Worm (Caenorhabditis elegans) whole organism, mixed stage, embryonic: ENCODE results near the gene rib-1.

Experiments used
- blmp-1 ChIP-seq: fragments of 150-350 bp; optimal IDR thresholded peaks from 2 replicates; lab custom pipeline; 2014; ENCODE audit warnings: missing biosample characterization, missing genetic modification characterization
- ceh-39 ChIP-seq: fragments of 150-350 bp; optimal IDR thresholded peaks from 2 replicates; lab custom pipeline; 2014; ENCODE audit warnings: missing biosample characterization, missing genetic modification characterization
- ceh-43 ChIP-seq: fragments of 200-800 bp; sonication (Bioruptor generic); optimal IDR thresholded peaks from 2 replicates; lab custom pipeline; 2018; ENCODE audit warnings: mild to moderate bottlenecking, missing genetic modification characterization, moderate library complexity, missing compliant biosample characterization
- ceh-83 ChIP-seq: fragments of 200-800 bp; sonication (Bioruptor generic); optimal IDR thresholded peaks from 2 replicates; lab custom pipeline; 2018; ENCODE audit warnings: mild to moderate bottlenecking, missing genetic modification characterization, missing compliant biosample characterization
- ces-1 ChIP-seq: fragments of 150-350 bp; optimal IDR thresholded peaks from 2 replicates; lab custom pipeline; 2014; ENCODE audit warnings: missing biosample characterization, missing genetic modification reagents, missing genetic modification characterization
- drap-1 ChIP-seq: fragments of 200-800 bp; sonication (Bioruptor generic); optimal IDR thresholded peaks from 3 replicates; lab custom pipeline; 2018; ENCODE audit warnings: mild to moderate bottlenecking, missing genetic modification characterization, missing compliant biosample characterization
- elt-1 ChIP-seq: sonication (generic microtip); optimal IDR thresholded peaks from 2 replicates; lab custom pipeline; 2017; ENCODE audit warnings: missing genetic modification characterization, mild to moderate bottlenecking, missing compliant biosample characterization, antibody characterized with exemption, moderate library complexity, borderline replicate concordance; ENCODE audit not compliant: insufficient read depth
- elt-3 ChIP-seq: fragments of 150-350 bp; optimal IDR thresholded peaks from 2 replicates; lab custom pipeline; 2014; ENCODE audit warnings: missing biosample characterization, missing genetic modification characterization
- flh-1 ChIP-seq: fragments of 200-800 bp; sonication (Bioruptor generic); optimal IDR thresholded peaks from 2 replicates; lab custom pipeline; 2018; ENCODE audit warnings: mild to moderate bottlenecking, missing genetic modification characterization, moderate library complexity, missing compliant biosample characterization
- ham-2 ChIP-seq: fragments of 200-800 bp; sonication (Bioruptor generic); optimal IDR thresholded peaks from 2 replicates; lab custom pipeline; 2018; ENCODE audit warnings: mild to moderate bottlenecking, missing genetic modification characterization, missing compliant biosample characterization
- hlh-1 ChIP-seq: fragments of 150-350 bp; optimal IDR thresholded peaks from 2 replicates; lab custom pipeline; 2014; ENCODE audit warnings: missing biosample characterization, missing genetic modification reagents, missing genetic modification characterization
- lsy-2 ChIP-seq: fragments of 150-350 bp; optimal IDR thresholded peaks from 2 replicates; lab custom pipeline; 2014; ENCODE audit warnings: missing biosample characterization, missing genetic modification characterization
- mab-5 ChIP-seq: fragments of 150-350 bp; optimal IDR thresholded peaks from 2 replicates; lab custom pipeline; 2014; ENCODE audit warnings: missing biosample characterization, missing genetic modification characterization
- mep-1 ChIP-seq: fragments of 150-350 bp; optimal IDR thresholded peaks from 2 replicates; lab custom pipeline; 2017; ENCODE audit warnings: missing biosample characterization, missing genetic modification reagents, missing genetic modification characterization, inconsistent platforms
- mls-2 ChIP-seq: sonication (generic microtip); optimal IDR thresholded peaks from 2 replicates; lab custom pipeline; 2016; ENCODE audit warnings: mild to moderate bottlenecking, missing genetic modification characterization, moderate library complexity, missing compliant biosample characterization
- nhr-12 ChIP-seq: fragments of 150-350 bp; optimal IDR thresholded peaks from 2 replicates; lab custom pipeline; 2014; ENCODE audit warnings: missing biosample characterization, missing genetic modification characterization
- nhr-2 ChIP-seq: fragments of 150-350 bp; optimal IDR thresholded peaks from 2 replicates; lab custom pipeline; 2014; ENCODE audit warnings: missing biosample characterization, missing genetic modification characterization
- nhr-237 ChIP-seq: fragments of 150-350 bp; optimal IDR thresholded peaks from 2 replicates; lab custom pipeline; 2014; ENCODE audit warnings: missing biosample characterization, missing genetic modification characterization
- nhr-28 ChIP-seq: fragments of 150-350 bp; optimal IDR thresholded peaks from 2 replicates; lab custom pipeline; 2014; ENCODE audit warnings: missing biosample characterization, missing genetic modification characterization
- nhr-76 ChIP-seq: sonication (generic microtip); optimal IDR thresholded peaks from 2 replicates; lab custom pipeline; 2017; ENCODE audit warnings: missing biosample characterization, missing genetic modification characterization
- pha-4 ChIP-seq: fragments of 150-350 bp; optimal IDR thresholded peaks from 2 replicates; lab custom pipeline; 2018; ENCODE audit warnings: missing biosample characterization, missing genetic modification reagents, missing genetic modification characterization
- sem-2 ChIP-seq: fragments of 200-800 bp; sonication (Bioruptor generic); optimal IDR thresholded peaks from 2 replicates; lab custom pipeline; 2018; ENCODE audit warnings: mild to moderate bottlenecking, missing genetic modification characterization, missing compliant biosample characterization
- snpc-4 ChIP-seq: fragments of 150-350 bp; optimal IDR thresholded peaks from 2 replicates; lab custom pipeline; 2014; ENCODE audit warnings: missing biosample characterization, missing genetic modification characterization
- tbx-8 ChIP-seq: fragments of 200-800 bp; sonication (Bioruptor generic); optimal IDR thresholded peaks from 2 replicates; lab custom pipeline; 2018; ENCODE audit warnings: mild to moderate bottlenecking, missing genetic modification characterization, moderate library complexity, missing compliant biosample characterization
- unc-120 ChIP-seq: sonication (generic microtip); optimal IDR thresholded peaks from 2 replicates; lab custom pipeline; 2017; ENCODE audit warnings: missing genetic modification characterization, missing compliant biosample characterization; ENCODE audit not compliant: poor library complexity, severe bottlenecking
- unc-39 ChIP-seq: fragments of 150-350 bp; optimal IDR thresholded peaks from 2 replicates; lab custom pipeline; 2014; ENCODE audit warnings: missing biosample characterization, missing genetic modification characterization
- unc-62 ChIP-seq: fragments of 150-350 bp; optimal IDR thresholded peaks from 2 replicates; lab custom pipeline; 2014; ENCODE audit warnings: missing biosample characterization, missing genetic modification reagents, missing genetic modification characterization
- ztf-11 ChIP-seq: fragments of 150-350 bp; optimal IDR thresholded peaks from 2 replicates; lab custom pipeline; 2014; ENCODE audit warnings: missing biosample characterization, missing genetic modification characterization

rib-1 gene

ce11 chrIV:11568249-11568940 is 10.2 kb upstream of the rib-1 start:
- no peak for TF ChIP-seq ces-1 (GFP tag; lab: Kevin White, UChicago)
- peak; percentile 26 for TF ChIP-seq ham-2 (GFP tag; lab: Kevin White, UChicago)
- TF ChIP-seq snpc-4 (tag; lab: Kevin White, UChicago) = no peak
- TF ChIP-seq hlh-1 (tag; lab: Kevin White, UChicago) = no peak
- no peak for TF ChIP-seq elt-3 (tag; lab: Kevin White, UChicago)
- no peak for TF ChIP-seq unc-120 (tag; lab: Kevin White, UChicago)
- no peak for TF ChIP-seq blmp-1
- no peak for TF ChIP-seq nhr-76
- TF ChIP-seq ztf-11 (tag; lab: Kevin White, UChicago) = no peak
- TF ChIP-seq nhr-237 (tag; lab: Kevin White, UChicago) = no peak
- TF ChIP-seq pha-4 (tag; lab: Kevin White, UChicago) = peak; percentile 82
- no peak for TF ChIP-seq unc-62 (GFP tag; lab: Kevin White, UChicago)
- TF ChIP-seq mab-5 (tag; lab: Kevin White, UChicago) = no peak
- TF ChIP-seq ceh-43 (GFP tag; lab: Kevin White, UChicago) = no peak
- no peak for TF ChIP-seq tbx-8 (GFP tag; lab: Kevin White, UChicago)
- TF ChIP-seq elt-1 (tag; lab: Kevin White, UChicago) = no peak

ce11 chrIV:11569795-11570194 is 8.8 kb upstream of the rib-1 start:
- TF ChIP-seq ces-1 (GFP tag; lab: Kevin White, UChicago) (no peak), ceh-43 (GFP tag; lab: Kevin White, UChicago) (no peak), ceh-83 (GFP tag; lab: Kevin White, UChicago) (no peak), mab-5 (tag; lab: Kevin White, UChicago) (no peak), ceh-39 (tag; lab: Kevin White, UChicago) (no peak), elt-1 (tag; lab: Kevin White, UChicago) (no peak), drap-1 (GFP tag; lab: Kevin White, UChicago) (no peak), ham-2 (GFP tag; lab: Kevin White, UChicago) (no peak), ztf-11 (tag; lab: Kevin White, UChicago) (no peak), tbx-8 (GFP tag; lab: Kevin White, UChicago) (no peak), mep-1 (tag; lab: Kevin White, UChicago) (no peak), unc-39 (no peak), nhr-237 (tag; lab: Kevin White, UChicago) (no peak), unc-62 (GFP tag; lab: Kevin White, UChicago) (no peak)

DNA sequence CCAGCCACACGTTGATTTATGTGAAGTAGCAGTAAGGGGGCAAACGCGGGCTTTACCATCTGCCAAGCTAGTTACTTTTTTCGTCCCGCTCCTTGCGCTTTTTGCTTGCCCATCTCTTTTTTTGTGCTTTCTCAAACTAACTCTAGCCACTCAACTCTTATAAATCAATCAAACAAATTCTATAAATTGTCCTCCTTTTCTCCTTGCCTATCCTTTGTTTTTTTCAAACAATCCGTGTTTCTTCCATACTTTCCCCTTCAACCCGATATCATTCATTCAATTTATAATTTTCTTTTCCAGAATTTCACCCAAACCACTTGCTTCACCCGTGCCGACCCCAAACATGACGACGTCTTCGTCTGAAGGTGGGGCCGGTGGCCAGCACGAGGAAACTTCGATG is 8.4 kb upstream of the rib-1 start, which contains the start of gene srgp-1:
srgp-1 (plus strand) TSS at position 301 of the 400 bp plus-strand sequence.
- TF ChIP-seq elt-3 (tag; lab: Kevin White, UChicago) = no peak
- no peak for TF ChIP-seq mls-2 (tag; lab: Kevin White, UChicago)
- no peak for TF ChIP-seq nhr-12
- no peak for TF ChIP-seq mep-1 (tag; lab: Kevin White, UChicago)
- no peak for TF ChIP-seq nhr-28 (tag; lab: Kevin White, UChicago)
- no peak for TF ChIP-seq lsy-2 (tag; lab: Kevin White, UChicago)
- TF ChIP-seq ceh-83 (GFP tag; lab: Kevin White, UChicago) = no peak
- TF ChIP-seq unc-62 (GFP tag; lab: Kevin White, UChicago) = no peak
- no peak for TF ChIP-seq sem-2 (GFP tag; lab: Kevin White, UChicago)
- TF ChIP-seq blmp-1 = no peak
- no peak for TF ChIP-seq flh-1 (GFP tag; lab: Kevin White, UChicago)
- no peak for TF ChIP-seq nhr-2 (tag; lab: Kevin White, UChicago)
- no peak for TF ChIP-seq ceh-39 (tag; lab: Kevin White, UChicago)
- TF ChIP-seq unc-120 (tag; lab: Kevin White, UChicago) = no peak
- no peak for TF ChIP-seq ceh-43 (GFP tag; lab: Kevin White, UChicago)
- TF ChIP-seq ham-2 (GFP tag; lab: Kevin White, UChicago) = no peak

ce11 chrIV:11571374-11571839 is 7.2 kb upstream of the rib-1 start:
- TF ChIP-seq elt-1 (tag; lab: Kevin White, UChicago) (peak; percentile 5), hlh-1 (tag; lab: Kevin White, UChicago) (peak; percentile 22), unc-120 (tag; lab: Kevin White, UChicago) (peak; percentile 80), unc-62 (GFP tag; lab: Kevin White, UChicago) (peak; percentile 33), ztf-11 (tag; lab: Kevin White, UChicago) (no peak), nhr-76 (no peak)
- TF ChIP-seq, all 35 proteins: peak for 4
